Worm (Caenorhabditis elegans): ENCODE data around the gene srh-229.

Gene srh-229

DNA sequence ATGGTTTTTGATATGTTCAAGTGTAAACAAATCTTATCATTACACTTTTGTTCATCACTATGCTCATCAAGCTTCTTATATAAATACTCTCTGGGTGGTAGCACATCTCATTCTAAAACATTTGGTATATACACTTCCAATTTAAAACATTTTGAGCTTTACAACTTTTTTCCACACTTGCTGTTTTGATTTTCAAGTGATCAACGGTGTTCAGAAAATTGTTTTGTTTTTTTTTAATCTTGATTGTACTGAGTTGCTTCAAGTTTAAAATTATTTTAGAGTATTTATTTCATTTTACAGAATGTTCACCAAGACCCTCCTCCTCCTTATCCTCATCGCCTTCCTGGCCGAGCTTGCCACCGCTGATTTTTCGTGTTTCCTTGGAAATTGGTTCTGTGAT lies 24.6 kb upstream of the srh-229 start, which contains the start of gene C54F6.5:
Gene C54F6.5, plus strand, starts transcription at position 301 of the 400 bp plus-strand sequence.
- TF ChIP-seq skn-1 (tag; optimal IDR thresholded peaks at IDR 0.05): no peak
- TF ChIP-seq elt-3 (tag; optimal IDR thresholded peaks at IDR 0.05): no peak
- TF ChIP-seq gmeb-1 (tag; optimal IDR thresholded peaks at IDR 0.05): no peak
- no peak for TF ChIP-seq ceh-16 (tag; optimal IDR thresholded peaks at IDR 0.05)
- no peak for TF ChIP-seq sem-4 (tag; optimal IDR thresholded peaks at IDR 0.05)
- TF ChIP-seq ceh-82 (tag; optimal IDR thresholded peaks at IDR 0.05): no peak
- no peak for TF ChIP-seq nhr-77 (tag; optimal IDR thresholded peaks at IDR 0.05)
- TF ChIP-seq nhr-129 (tag; optimal IDR thresholded peaks at IDR 0.05): no peak
- no peak for TF ChIP-seq nhr-11 (tag; optimal IDR thresholded peaks at IDR 0.05)
- no peak for TF ChIP-seq peb-1 (tag; optimal IDR thresholded peaks at IDR 0.05)
- TF ChIP-seq mbf-1 (tag; optimal IDR thresholded peaks at IDR 0.05): no peak
- no peak for TF ChIP-seq nhr-21 (tag; optimal IDR thresholded peaks at IDR 0.05)
- TF ChIP-seq dmd-4 (tag; optimal IDR thresholded peaks at IDR 0.05): no peak
- TF ChIP-seq unc-55 (GFP tag; optimal IDR thresholded peaks at IDR 0.05): no peak
- no peak for TF ChIP-seq crh-2 (tag; optimal IDR thresholded peaks at IDR 0.05)

ce11 chrV:7527153-7527552 lies 23.0 kb upstream of the srh-229 start, which contains the start of gene C54F6.17:
C54F6.17 (plus strand) TSS chrV:7527453.
- TF ChIP-seq unc-62 (GFP tag; optimal IDR thresholded peaks at IDR 0.05) (no peak), blmp-1 (tag; optimal IDR thresholded peaks at IDR 0.05; ENCODE audit: insufficient read depth) (no peak)

ce11 chrV:7525695-7526094 lies 21.5 kb upstream of the srh-229 start, which contains the start of gene C54F6.18:
C54F6.18 (plus strand) TSS chrV:7525995.
- TF ChIP-seq zag-1 (tag; optimal IDR thresholded peaks at IDR 0.05): no peak
- TF ChIP-seq peb-1 (tag; optimal IDR thresholded peaks at IDR 0.05): no peak
- no peak for TF ChIP-seq nhr-6 (tag; optimal IDR thresholded peaks at IDR 0.05)
- TF ChIP-seq ztf-4 (tag; optimal IDR thresholded peaks at IDR 0.05): no peak
- no peak for TF ChIP-seq lin-39 (tag; optimal IDR thresholded peaks at IDR 0.05)
- TF ChIP-seq gmeb-1 (tag; optimal IDR thresholded peaks at IDR 0.05): no peak
- no peak for TF ChIP-seq elt-3 (tag; optimal IDR thresholded peaks at IDR 0.05)
- TF ChIP-seq nhr-12 (tag; optimal IDR thresholded peaks at IDR 0.05): no peak
- TF ChIP-seq mab-5 (tag; optimal IDR thresholded peaks at IDR 0.05): no peak
- TF ChIP-seq nhr-25 (tag; optimal IDR thresholded peaks at IDR 0.05): no peak
- TF ChIP-seq unc-55 (GFP tag; optimal IDR thresholded peaks at IDR 0.05): no peak
- no peak for TF ChIP-seq ztf-1 (GFP tag; conservative IDR thresholded peaks at IDR 0.05)
- no peak for TF ChIP-seq nhr-237 (tag; optimal IDR thresholded peaks at IDR 0.05)
- no peak for TF ChIP-seq nhr-129 (tag; optimal IDR thresholded peaks at IDR 0.05)
- no peak for TF ChIP-seq mdl-1 (tag; optimal IDR thresholded peaks at IDR 0.05)
- TF ChIP-seq nhr-10 (tag; optimal IDR thresholded peaks at IDR 0.05): no peak
- TF ChIP-seq F13H6.1 (tag; optimal IDR thresholded peaks at IDR 0.05): no peak

ce11 chrV:7524447-7524846 lies 20.3 kb upstream of the srh-229 start, which contains the start of gene C54F6.20:
C54F6.20 (plus strand) TSS chrV:7524747.
- no peak for TF ChIP-seq egl-27 (tag; optimal IDR thresholded peaks at IDR 0.05)
- TF ChIP-seq unc-39 (tag; optimal IDR thresholded peaks at IDR 0.05): no peak
- no peak for TF ChIP-seq Y55F3AM.14 (GFP tag; optimal IDR thresholded peaks at IDR 0.05)

ce11 chrV:7523392-7523791 lies 19.2 kb upstream of the srh-229 start, which contains the start of gene C54F6.6:
C54F6.6 (plus strand) TSS chrV:7523692.
- no peak for TF ChIP-seq C34F6.9 (tag; optimal IDR thresholded peaks at IDR 0.05)
- no peak for TF ChIP-seq ceh-82 (tag; optimal IDR thresholded peaks at IDR 0.05)
- no peak for TF ChIP-seq mbf-1 (tag; optimal IDR thresholded peaks at IDR 0.05)
- no peak for TF ChIP-seq skn-1 (tag; optimal IDR thresholded peaks at IDR 0.05)
- no peak for TF ChIP-seq nhr-11 (tag; optimal IDR thresholded peaks at IDR 0.05)
- TF ChIP-seq snpc-4 (tag; optimal IDR thresholded peaks at IDR 0.05): no peak

DNA sequence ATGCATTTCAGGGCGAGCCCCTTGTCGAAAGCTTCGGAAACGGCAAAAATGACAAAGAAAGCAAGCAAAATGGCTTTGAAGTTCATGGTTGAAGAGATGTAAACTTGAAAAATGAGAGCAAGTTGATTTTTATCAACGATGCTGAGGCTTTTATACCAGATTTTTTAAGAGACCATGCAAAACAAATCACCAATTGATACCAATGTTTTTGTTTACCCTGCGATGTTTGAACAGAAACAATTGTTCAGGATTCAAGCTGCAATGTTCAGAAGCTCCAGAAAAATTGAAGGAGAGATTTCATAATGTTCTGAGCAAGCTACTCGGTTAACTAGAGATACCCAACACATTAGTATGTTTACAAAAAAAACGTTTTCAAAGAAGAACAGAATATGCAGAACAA lies 18.1 kb upstream of the srh-229 start, which contains the start of gene C54F6.15:
Gene C54F6.15, minus strand, starts transcription at position 101 of the 400 bp plus-strand sequence.
- no peak for TF ChIP-seq sma-9 (GFP tag; optimal IDR thresholded peaks at IDR 0.05)
- TF ChIP-seq sma-9 (tag; optimal IDR thresholded peaks at IDR 0.05): no peak
- TF ChIP-seq ceh-16 (tag; optimal IDR thresholded peaks at IDR 0.05): no peak
- no peak for TF ChIP-seq nhr-6 (tag; optimal IDR thresholded peaks at IDR 0.05)
- no peak for TF ChIP-seq ztf-1 (GFP tag; conservative IDR thresholded peaks at IDR 0.05)
- TF ChIP-seq mdl-1 (tag; optimal IDR thresholded peaks at IDR 0.05): no peak
- TF ChIP-seq F13H6.1 (tag; optimal IDR thresholded peaks at IDR 0.05): no peak
- no peak for TF ChIP-seq nhr-21 (tag; optimal IDR thresholded peaks at IDR 0.05)
- TF ChIP-seq nhr-237 (tag; optimal IDR thresholded peaks at IDR 0.05): no peak
- TF ChIP-seq elt-3 (tag; optimal IDR thresholded peaks at IDR 0.05): no peak
- TF ChIP-seq lsy-2 (tag; optimal IDR thresholded peaks at IDR 0.05): no peak
- no peak for TF ChIP-seq aly-2 (tag; optimal IDR thresholded peaks at IDR 0.05)
- TF ChIP-seq mab-5 (tag; optimal IDR thresholded peaks at IDR 0.05): no peak
- TF ChIP-seq sem-4 (tag; optimal IDR thresholded peaks at IDR 0.05): no peak
- no peak for TF ChIP-seq skn-1 (tag; optimal IDR thresholded peaks at IDR 0.05)
- no peak for TF ChIP-seq nhr-10 (tag; optimal IDR thresholded peaks at IDR 0.05)
- no peak for TF ChIP-seq zag-1 (tag; optimal IDR thresholded peaks at IDR 0.05)
- TF ChIP-seq ZK546.5 (tag; optimal IDR thresholded peaks at IDR 0.05): no peak

Data from whole organism, L2 larva.